Fruit fly (Drosophila melanogaster): Measurements from ENCODE around the gene CG14313.

The CG14313 gene

DNA sequence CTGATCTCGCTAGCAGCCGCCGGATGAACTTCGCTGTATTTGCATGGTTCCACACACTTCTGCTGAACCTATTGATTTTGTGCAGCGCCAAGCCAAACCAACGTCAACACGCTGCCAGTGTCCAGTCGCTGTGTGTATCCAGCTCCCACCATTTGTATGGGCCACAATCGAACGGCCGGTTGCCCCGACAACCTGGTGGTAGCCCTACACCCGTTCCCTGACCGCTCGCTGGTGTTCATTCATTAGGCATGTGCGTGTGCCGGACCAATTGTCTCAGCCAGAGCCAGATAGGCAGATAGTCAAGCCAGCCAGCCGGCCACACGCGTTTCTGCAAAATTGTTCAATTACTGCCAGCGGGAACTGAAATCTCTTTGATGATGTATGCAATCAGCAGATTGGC is at the start of gene CG14313:
TSS of gene CG14313 (minus strand) at position 101 of the 400 bp plus-strand sequence.
- TF ChIP-seq CG11294 (GFP tag; IDR thresholded peaks at IDR 0.05) (no peak), CG1621 (tag; optimal IDR thresholded peaks at IDR 0.05) (no peak), CG31627 (GFP tag; optimal IDR thresholded peaks at IDR 0.05) (no peak), ss (GFP tag; optimal IDR thresholded peaks at IDR 0.05) (peak in 1 of 2 experiments; percentile 55), fd59A (GFP tag; optimal IDR thresholded peaks at IDR 0.05) (no peak)

DNA sequence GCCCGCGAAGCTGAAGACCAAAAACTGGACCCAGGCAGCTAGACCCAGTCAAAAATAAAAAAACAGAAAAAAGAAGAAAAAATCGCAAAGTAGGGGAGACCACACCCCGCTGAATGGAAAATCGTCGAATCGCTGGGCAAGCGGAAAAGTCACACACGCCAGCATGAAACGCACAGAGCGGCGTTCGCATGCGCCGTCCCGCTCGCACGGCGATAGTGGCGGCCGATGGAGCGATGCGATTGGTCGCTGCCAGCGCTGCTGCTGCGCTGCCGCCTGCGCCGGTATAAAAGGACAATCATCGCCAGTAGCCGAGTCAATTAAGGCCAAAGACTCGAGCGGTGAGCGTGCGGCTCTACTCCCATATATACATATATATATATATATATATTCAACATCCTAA is 44.1 kb upstream of the CG14313 start, which contains the start of gene repo:
TSS of gene repo (plus strand) at position 314 of the 400 bp plus-strand sequence.
- TF ChIP-seq CG6163 (GFP tag; IDR thresholded peaks at IDR 0.05) (0 out of 3 replicates have a peak, but pooled peaks have one; percentile 7), CG11902 (GFP tag; optimal IDR thresholded peaks at IDR 0.05) (no peak), Hr38 (GFP tag; optimal IDR thresholded peaks at IDR 0.05) (no peak)

DNA sequence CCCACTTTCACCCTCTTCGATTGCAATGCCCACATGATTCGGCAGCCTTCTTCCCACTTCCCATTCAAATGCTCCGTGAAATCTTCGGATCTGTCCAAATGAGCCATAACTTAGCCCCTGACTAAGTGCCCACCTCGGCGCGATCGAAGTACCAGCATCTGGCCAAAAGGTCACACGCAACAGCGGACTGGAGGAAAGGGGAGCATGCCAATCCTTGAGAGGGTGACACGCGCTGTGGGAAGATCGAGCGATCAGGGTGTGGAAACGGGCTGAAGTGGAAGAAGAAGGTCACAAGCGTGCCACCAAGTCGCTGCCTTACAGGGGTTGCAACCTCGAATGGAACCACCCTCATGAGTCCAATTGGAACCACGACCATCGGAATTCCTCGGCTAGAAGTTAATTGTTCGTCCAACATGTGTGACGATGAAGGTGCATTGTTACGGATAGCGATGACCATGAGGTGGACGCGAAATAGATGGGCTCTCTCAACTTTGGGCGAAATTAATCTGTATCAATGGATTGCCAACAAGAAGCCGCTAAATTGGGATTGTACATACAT is 43.0 kb upstream of the CG14313 start:
- TF ChIP-seq Ets21C (GFP tag; optimal IDR thresholded peaks at IDR 0.05) (no peak), eg (GFP tag; IDR thresholded peaks at IDR 0.05) (no peak), CG34406 (GFP tag; optimal IDR thresholded peaks at IDR 0.05) (no peak), CG10631 (GFP tag; optimal IDR thresholded peaks at IDR 0.05) (no peak), Gug (GFP tag; IDR thresholded peaks at IDR 0.05) (no peak), CG9139 (GFP tag; optimal IDR thresholded peaks at IDR 0.05) (no peak), Hr4 (GFP tag; optimal IDR thresholded peaks at IDR 0.05) (no peak)

DNA sequence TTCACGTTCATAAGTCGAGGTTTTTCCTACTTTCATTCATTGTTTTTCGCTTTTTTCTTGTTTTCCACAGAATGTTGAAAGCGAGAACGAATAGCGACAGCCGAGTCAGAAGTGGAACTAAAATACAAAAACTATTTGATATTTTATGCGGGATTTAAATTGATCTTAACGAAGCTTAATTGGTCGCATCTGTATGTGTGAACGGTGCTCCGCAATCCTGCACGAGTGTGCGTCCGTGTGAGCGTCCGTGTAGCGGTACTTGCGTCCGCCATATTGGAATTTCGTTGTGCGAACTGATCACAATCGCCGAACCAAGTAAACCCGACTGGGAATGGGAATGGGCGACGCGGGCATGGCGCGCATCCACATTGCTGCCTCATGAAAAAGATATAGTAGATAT is 40.4 kb upstream of the CG14313 start:
- TF ChIP-seq Eip93F (GFP tag; optimal IDR thresholded peaks at IDR 0.05), result no peak
- no peak for TF ChIP-seq svp (GFP tag)
- no peak for TF ChIP-seq CG10669 (GFP tag; optimal IDR thresholded peaks at IDR 0.05)
- no peak for TF ChIP-seq CG31627 (GFP tag; optimal IDR thresholded peaks at IDR 0.05)
- no peak for TF ChIP-seq Lpt (GFP tag; optimal IDR thresholded peaks at IDR 0.05)
- TF ChIP-seq fd85E (GFP tag; optimal IDR thresholded peaks at IDR 0.05), result no peak
- no peak for TF ChIP-seq CG6276 (GFP tag; optimal IDR thresholded peaks at IDR 0.05)
- no peak for TF ChIP-seq CG8632 (GFP tag; optimal IDR thresholded peaks at IDR 0.05)
- no peak for TF ChIP-seq Eip78C (GFP tag)
- TF ChIP-seq salr (GFP tag; optimal IDR thresholded peaks at IDR 0.05), result no peak
- no peak for TF ChIP-seq CG15336 (GFP tag; IDR thresholded peaks at IDR 0.05)

DNA sequence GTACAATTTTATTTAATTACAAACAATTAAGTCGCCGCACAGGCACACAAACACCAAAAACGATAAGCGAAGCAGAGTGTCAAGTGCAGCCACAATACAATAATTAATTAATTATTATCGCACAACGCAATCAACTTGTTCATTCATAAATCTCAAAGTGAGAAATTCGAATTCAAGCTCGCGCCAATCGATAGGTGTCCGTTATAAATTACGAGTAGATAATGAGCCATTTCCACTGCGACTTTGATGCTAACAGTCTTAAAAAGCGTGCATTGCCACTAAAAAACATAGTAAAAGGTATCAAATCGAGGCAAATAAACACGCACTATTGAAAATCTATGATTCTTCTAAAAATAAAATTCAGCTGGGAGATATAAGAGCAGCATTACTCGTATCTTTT is 38.5 kb upstream of the CG14313 start:
- TF ChIP-seq Blimp-1 (GFP tag; optimal IDR thresholded peaks at IDR 0.05) (no peak), Sox102F (GFP tag; optimal IDR thresholded peaks at IDR 0.05) (no peak), Hr4 (GFP tag; optimal IDR thresholded peaks at IDR 0.05) (no peak), svp (GFP tag) (peak; percentile 72), fd85E (GFP tag; optimal IDR thresholded peaks at IDR 0.05) (no peak), CG16779 (tag; optimal IDR thresholded peaks at IDR 0.05) (no peak), CG11294 (GFP tag; IDR thresholded peaks at IDR 0.05) (no peak), Eip75B (GFP tag; optimal IDR thresholded peaks at IDR 0.05) (no peak)

DNA sequence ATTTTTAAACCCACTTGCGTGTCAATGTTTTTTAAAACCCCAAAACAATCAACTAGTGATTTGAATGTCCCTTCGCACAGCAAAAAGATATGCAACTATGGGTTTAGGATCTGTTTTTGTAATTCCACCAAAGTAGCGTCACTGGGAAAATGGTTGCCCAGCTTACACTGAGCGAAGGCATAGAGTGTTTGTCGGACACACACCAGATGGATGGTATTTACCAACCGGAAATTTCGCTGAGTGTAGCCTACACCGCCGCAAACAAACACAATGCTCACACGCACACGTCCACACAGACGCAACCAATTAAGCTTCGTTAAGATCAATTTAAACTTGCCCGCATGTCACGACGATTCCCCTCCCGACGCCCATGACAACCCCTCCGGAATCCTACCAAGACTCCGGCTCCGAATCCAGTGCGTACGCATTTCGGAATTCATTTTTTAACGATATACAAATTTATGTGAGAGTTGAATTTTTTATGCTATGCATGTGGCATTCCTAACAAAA is 37.0 kb upstream of the CG14313 start:
- TF ChIP-seq Sox14 (GFP tag; optimal IDR thresholded peaks at IDR 0.05) (no peak), Met (GFP tag; optimal IDR thresholded peaks at IDR 0.05) (no peak), CG34406 (GFP tag; optimal IDR thresholded peaks at IDR 0.05) (no peak), CG8632 (GFP tag; optimal IDR thresholded peaks at IDR 0.05) (no peak), Eip78C (GFP tag) (peak; percentile 66), svp (GFP tag) (peak; percentile 44), CG6808 (GFP tag; optimal IDR thresholded peaks at IDR 0.05) (no peak), CG6276 (GFP tag; optimal IDR thresholded peaks at IDR 0.05) (no peak), Lpt (GFP tag; optimal IDR thresholded peaks at IDR 0.05) (no peak)

Data from whole organism, prepupa.